Fruit fly (Drosophila melanogaster): ENCODE measurements around the gene CG13875.

Gene CG13875

dm6 chr3L:224004-224951, 44.6 kb downstream of the CG13875 start (continued):
- TF ChIP-seq CG2116 (GFP tag; optimal IDR thresholded peaks at IDR 0.05) (no peak), Dll (GFP tag; IDR thresholded peaks at IDR 0.05; ENCODE audit: partially characterized antibody) (peak; percentile 32; the same call in 1 of the 4 replicates), zen2 (GFP tag; IDR thresholded peaks at IDR 0.05; ENCODE audit: partially characterized antibody) (no peak), Dfd (GFP tag; optimal IDR thresholded peaks at IDR 0.05) (no peak), Side (GFP tag; optimal IDR thresholded peaks at IDR 0.05) (no peak), NfI (GFP tag; optimal IDR thresholded peaks at IDR 0.05) (no peak), Bgb (GFP tag; IDR thresholded peaks at IDR 0.05; ENCODE audit: partially characterized antibody) (peak; percentile 65), CG1603 (tag; optimal IDR thresholded peaks at IDR 0.05) (peak; percentile 26), usp (GFP tag; optimal IDR thresholded peaks at IDR 0.05) (no peak), chn (GFP tag; optimal IDR thresholded peaks at IDR 0.05) (no peak), amos (GFP tag; IDR thresholded peaks at IDR 0.05; ENCODE audit: partially characterized antibody) (peak; percentile 49; the same call in 1 of the 2 replicates), CG42726 (GFP tag; IDR thresholded peaks at IDR 0.05; ENCODE audit: partially characterized antibody) (peak; percentile 70), chif (GFP tag; optimal IDR thresholded peaks at IDR 0.05) (no peak), CG30431 (GFP tag; optimal IDR thresholded peaks at IDR 0.05) (no peak), Doc3 (GFP tag; IDR thresholded peaks at IDR 0.05; ENCODE audit: partially characterized antibody) (no peak), bsh (GFP tag; optimal IDR thresholded peaks at IDR 0.05) (no peak), lab (GFP tag; optimal IDR thresholded peaks at IDR 0.05) (peak; percentile 16), Pdp1 (GFP tag; optimal IDR thresholded peaks at IDR 0.05) (peak in 1 of 2 experiments; percentile 18), gem (tag; optimal IDR thresholded peaks at IDR 0.05) (no peak), CG11456 (GFP tag; IDR thresholded peaks at IDR 0.05) (peak; percentile 57; the same call in 2 of the 3 replicates), pho (GFP tag; optimal IDR thresholded peaks at IDR 0.05) (peak; percentile 34), CG10654 (GFP tag; optimal IDR thresholded peaks at IDR 0.05) (no peak), CG8388 (GFP tag; optimal IDR thresholded peaks at IDR 0.05) (no peak), cas (GFP tag; IDR thresholded peaks at IDR 0.05) (peak; percentile 63; the same call in 1 of the 2 replicates), CG5180 (GFP tag; optimal IDR thresholded peaks at IDR 0.05) (no peak), CG31365 (tag; optimal IDR thresholded peaks at IDR 0.05) (no peak), al (GFP tag; IDR thresholded peaks at IDR 0.05) (no peak), bowl (GFP tag; IDR thresholded peaks at IDR 0.05) (no peak), Dek (tag; optimal IDR thresholded peaks at IDR 0.05) (no peak), CG6254 (GFP tag; optimal IDR thresholded peaks at IDR 0.05) (no peak), Optix (GFP tag; IDR thresholded peaks at IDR 0.05) (peak; percentile 48; the same call in 1 of the 3 replicates), CG3847 (GFP tag; IDR thresholded peaks at IDR 0.05) (no peak), dmrt99B (tag; optimal IDR thresholded peaks at IDR 0.05) (no peak), sug (tag; optimal IDR thresholded peaks at IDR 0.05) (peak; percentile 44), sima (GFP tag; optimal IDR thresholded peaks at IDR 0.05) (no peak), vvl (GFP tag; IDR thresholded peaks at IDR 0.05) (peak; percentile 39), CG6765 (GFP tag; optimal IDR thresholded peaks at IDR 0.05) (no peak), bigmax (GFP tag; optimal IDR thresholded peaks at IDR 0.05) (peak; percentile 25), CG30020 (tag; optimal IDR thresholded peaks at IDR 0.05) (no peak), jigr1 (GFP tag; IDR thresholded peaks at IDR 0.05) (no peak), BEAF-32 (GFP tag; optimal IDR thresholded peaks at IDR 0.05) (no peak), C15 (GFP tag; IDR thresholded peaks at IDR 0.05) (peak; percentile 9; the same call in 1 of the 3 replicates), CG9817 (tag; optimal IDR thresholded peaks at IDR 0.05) (no peak), CG12155 (GFP tag; optimal IDR thresholded peaks at IDR 0.05) (no peak), dpn (GFP tag; optimal IDR thresholded peaks at IDR 0.05) (no peak), CG8359 (GFP tag; optimal IDR thresholded peaks at IDR 0.05; ENCODE audit: borderline replicate concordance) (no peak), Bdp1 (GFP tag; optimal IDR thresholded peaks at IDR 0.05) (peak; percentile 20)

All from whole organism, embryonic.